Worm (Caenorhabditis elegans) whole organism, L1 larva: Measurements from ENCODE around the gene W06G6.17.

ENCODE experiments used
- Y116A8C.19 ChIP-seq: sonication (generic microtip); optimal IDR thresholded peaks from 2 replicates; lab custom pipeline; 2016; ENCODE audit warnings: missing compliant biosample characterization, missing genetic modification characterization, borderline replicate concordance
- aha-1 ChIP-seq: fragments of 150-350 bp; optimal IDR thresholded peaks from 2 replicates; lab custom pipeline; 2014; ENCODE audit warnings: missing biosample characterization, missing genetic modification characterization
- aly-2 ChIP-seq: fragments of 150-350 bp; optimal IDR thresholded peaks from 2 replicates; lab custom pipeline; 2014; ENCODE audit warnings: missing biosample characterization, missing genetic modification characterization
- blmp-1 ChIP-seq: fragments of 150-350 bp; optimal IDR thresholded peaks from 2 replicates; lab custom pipeline; 2014; ENCODE audit warnings: missing biosample characterization, missing genetic modification characterization
- ceh-88 ChIP-seq: fragments of 200-800 bp; sonication (Bioruptor generic); IDR thresholded peaks from 2 replicates; pipeline ENCODE4 v1.3.6; 2022; ENCODE audit warnings: missing genetic modification characterization, missing compliant biosample characterization
- ceh-90 ChIP-seq: sonication (generic microtip); optimal IDR thresholded peaks from 2 replicates; lab custom pipeline; 2016; ENCODE audit warnings: missing genetic modification characterization, missing compliant biosample characterization
- dsc-1 ChIP-seq: sonication (generic microtip); optimal IDR thresholded peaks from 2 replicates; lab custom pipeline; 2016; ENCODE audit warnings: mild to moderate bottlenecking, missing genetic modification characterization, missing compliant biosample characterization
- efl-1 ChIP-seq, 4 experiments: fragments of 150-350 bp; optimal IDR thresholded peaks in 3 of 4; peaks in 1 of 4; 1 replicate in 1 of 4; 2 replicates in 3 of 4; lab custom pipeline; 2014; ENCODE audit warnings: missing biosample characterization in 2 of 4, missing genetic modification characterization in 2 of 4, missing genetic modification reagents in 2 of 4
- egl-13 ChIP-seq: sonication (generic microtip); optimal IDR thresholded peaks from 2 replicates; lab custom pipeline; 2016; ENCODE audit warnings: missing genotype, missing genetic modification reagents, missing genetic modification characterization, missing compliant biosample characterization
- elt-2 ChIP-seq: sonication (generic microtip); optimal IDR thresholded peaks from 2 replicates; lab custom pipeline; 2016; ENCODE audit warnings: missing genetic modification characterization, mild to moderate bottlenecking, inconsistent platforms, missing compliant biosample characterization, missing genetic modification reagents
- elt-3 ChIP-seq, 6 experiments: fragments of 150-350 bp in 1 of 6; sonication (generic microtip); optimal IDR thresholded peaks; 2 replicates each; lab custom pipeline; 2017 to 2018; ENCODE audit warnings: missing biosample characterization in 6 of 6, missing genetic modification characterization in 6 of 6, inconsistent platforms in 1 of 6
- fkh-10 ChIP-seq: sonication (generic microtip); optimal IDR thresholded peaks from 2 replicates; lab custom pipeline; 2017; ENCODE audit warnings: missing biosample characterization, missing genetic modification reagents, missing genetic modification characterization
- fkh-4 ChIP-seq: sonication (generic microtip); optimal IDR thresholded peaks from 2 replicates; lab custom pipeline; 2016; ENCODE audit warnings: missing compliant biosample characterization, missing genetic modification characterization, borderline replicate concordance
- fkh-8 ChIP-seq: sonication (generic microtip); optimal IDR thresholded peaks from 2 replicates; lab custom pipeline; 2016; ENCODE audit warnings: mild to moderate bottlenecking, missing genetic modification characterization, missing compliant biosample characterization
- grh-1 ChIP-seq: fragments of 200-800 bp; sonication (Bioruptor generic); IDR thresholded peaks from 2 replicates; pipeline ENCODE4 v1.3.6; 2022; ENCODE audit warnings: missing genetic modification reagents, missing genetic modification characterization, missing compliant biosample characterization
- hlh-4 ChIP-seq: sonication (generic microtip); optimal IDR thresholded peaks from 2 replicates; lab custom pipeline; 2016; ENCODE audit warnings: mild to moderate bottlenecking, missing genetic modification characterization, missing compliant biosample characterization
- jun-1 ChIP-seq: fragments of 150-350 bp; optimal IDR thresholded peaks from 2 replicates; lab custom pipeline; 2014; ENCODE audit warnings: missing biosample characterization, missing genetic modification reagents, missing genetic modification characterization
- lin-35 ChIP-seq, 2 experiments: fragments of 150-350 bp; optimal IDR thresholded peaks; 2 replicates each; lab custom pipeline; 2014; ENCODE audit warnings: missing biosample characterization in 2 of 2, missing genetic modification characterization in 2 of 2, missing genetic modification reagents in 2 of 2
- lsy-2 ChIP-seq, 2 experiments: fragments of 150-350 bp; optimal IDR thresholded peaks; 2 replicates each; lab custom pipeline; 2014; ENCODE audit warnings: missing biosample characterization in 2 of 2, missing genetic modification characterization in 2 of 2
- mab-9 ChIP-seq: fragments of 200-800 bp; sonication (Bioruptor generic); IDR thresholded peaks from 2 replicates; pipeline ENCODE4 v1.3.6; 2022; ENCODE audit warnings: missing genetic modification reagents, missing genetic modification characterization, missing compliant biosample characterization
- mdl-1 ChIP-seq, 2 experiments: fragments of 150-350 bp; optimal IDR thresholded peaks; 2 replicates each; lab custom pipeline; 2014 to 2017; ENCODE audit warnings: missing biosample characterization in 2 of 2, missing genetic modification characterization in 2 of 2, inconsistent platforms in 1 of 2
- nhr-12 ChIP-seq: sonication (generic microtip); optimal IDR thresholded peaks from 2 replicates; lab custom pipeline; 2017; ENCODE audit warnings: missing biosample characterization, missing genetic modification characterization
- nhr-76 ChIP-seq: sonication (generic microtip); optimal IDR thresholded peaks from 2 replicates; lab custom pipeline; 2017; ENCODE audit warnings: missing biosample characterization, missing genetic modification characterization
- nhr-85 ChIP-seq: sonication (generic microtip); peaks from one replicate; lab custom pipeline; 2016; ENCODE audit warnings: missing genetic modification characterization, inconsistent platforms, missing compliant biosample characterization
- pax-3 ChIP-seq: fragments of 200-800 bp; sonication (Bioruptor generic); optimal IDR thresholded peaks from 2 replicates; lab custom pipeline; 2018; ENCODE audit warnings: mild to moderate bottlenecking, missing genetic modification characterization, moderate library complexity, missing compliant biosample characterization
- pqm-1 ChIP-seq: sonication (generic microtip); optimal IDR thresholded peaks from 3 replicates; lab custom pipeline; 2017; ENCODE audit warnings: missing biosample characterization, missing genetic modification characterization
- snpc-4 ChIP-seq: fragments of 150-350 bp; optimal IDR thresholded peaks from 2 replicates; lab custom pipeline; 2014; ENCODE audit warnings: missing biosample characterization, missing genetic modification characterization
- tbx-2 ChIP-seq: sonication (generic microtip); optimal IDR thresholded peaks from 2 replicates; lab custom pipeline; 2016; ENCODE audit warnings: missing genetic modification characterization, missing compliant biosample characterization
- tlp-1 ChIP-seq: fragments of 150-350 bp; optimal IDR thresholded peaks from 2 replicates; lab custom pipeline; 2014; ENCODE audit warnings: missing biosample characterization, missing genetic modification characterization
- unc-30 ChIP-seq: sonication (generic microtip); optimal IDR thresholded peaks from 2 replicates; lab custom pipeline; 2017; ENCODE audit warnings: missing biosample characterization, missing genetic modification characterization
- vab-15 ChIP-seq: sonication (generic microtip); optimal IDR thresholded peaks from 2 replicates; lab custom pipeline; 2017; ENCODE audit warnings: missing genotype, mild to moderate bottlenecking, missing genetic modification characterization, missing compliant biosample characterization
- zip-4 ChIP-seq: fragments of 200-800 bp; sonication (Bioruptor generic); optimal IDR thresholded peaks from 2 replicates; lab custom pipeline; 2018; ENCODE audit warnings: mild to moderate bottlenecking, missing genetic modification characterization, moderate library complexity, missing compliant biosample characterization
- ztf-11 ChIP-seq, 2 experiments: sonication (generic microtip); optimal IDR thresholded peaks; 2 replicates each; lab custom pipeline; 2016 to 2017; ENCODE audit warnings: missing genetic modification characterization in 2 of 2, missing biosample characterization in 1 of 2, missing compliant biosample characterization in 1 of 2

Gene W06G6.17

DNA sequence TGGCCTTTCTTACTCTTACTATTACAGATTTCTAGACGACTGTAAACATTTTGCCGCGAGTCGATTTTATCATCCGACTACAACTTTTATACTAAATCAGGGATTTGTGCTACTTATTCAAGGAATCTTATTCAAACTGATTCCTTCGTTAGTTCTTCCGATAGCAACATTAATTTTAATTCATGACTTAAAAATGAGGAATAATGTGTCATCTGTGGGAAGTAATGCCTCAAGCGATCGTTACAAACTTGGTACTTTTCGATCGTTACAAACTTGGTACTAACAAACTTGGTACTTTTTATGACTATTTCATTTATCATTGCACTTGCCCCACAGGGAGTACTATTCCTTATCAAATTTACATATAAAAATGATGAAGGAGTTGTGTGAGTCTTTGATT lies 27.6 kb downstream of the W06G6.17 start, which contains the start of gene Y70C5A.4:
Gene Y70C5A.4 (plus strand): TSS at position 301 of the 400 bp plus-strand sequence.
- TF ChIP-seq egl-13 (no peak), snpc-4 (no peak), unc-30 (tag; lab: Kevin White, UChicago) (no peak), aha-1 (tag; lab: Kevin White, UChicago) (no peak), pqm-1 (tag; lab: Kevin White, UChicago) (no peak), tbx-2 (tag; lab: Kevin White, UChicago) (no peak)

DNA sequence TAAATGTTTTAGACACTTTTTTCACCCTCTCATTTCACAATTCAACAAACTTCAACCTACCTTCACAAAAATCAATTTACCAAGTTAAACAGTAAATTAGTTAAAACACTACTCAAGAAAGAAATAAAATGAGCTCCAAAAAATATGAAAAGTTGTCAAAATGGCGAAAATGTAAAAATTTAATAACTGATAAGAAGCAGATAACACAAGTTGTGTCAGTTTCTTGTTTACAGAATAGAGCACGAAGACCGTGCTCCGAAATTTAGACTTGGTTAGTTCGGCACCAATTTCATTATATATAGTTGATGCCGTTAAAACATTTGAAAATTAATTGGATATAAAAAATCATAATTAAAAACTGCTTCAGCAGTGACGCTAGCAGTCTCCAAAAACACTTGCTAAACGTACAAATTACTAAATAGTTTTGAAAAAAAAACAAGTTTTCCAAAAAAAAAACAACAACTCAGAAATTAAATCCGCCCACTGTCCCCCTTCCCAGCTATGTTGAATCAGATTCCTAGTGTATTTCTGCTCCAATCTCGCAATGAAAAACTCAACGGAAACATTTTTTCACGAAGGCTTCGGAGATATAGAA lies 34.2 kb downstream of the W06G6.17 start, which contains the start of gene srw-54:
Gene srw-54 (plus strand): TSS at position 545 of the 595 bp plus-strand sequence.
- TF ChIP-seq fkh-4 (no peak), blmp-1 (no peak), fkh-10 (GFP tag; lab: Kevin White, UChicago) (no peak), nhr-76 (tag; lab: Kevin White, UChicago) (no peak), nhr-85 (tag; lab: Kevin White, UChicago) (no peak), ceh-90 (tag; lab: Kevin White, UChicago) (no peak), dsc-1 (tag; lab: Kevin White, UChicago) (no peak), efl-1 (optimal IDR thresholded peaks at IDR 0.05; lab: Kevin White, UChicago) (no peak), efl-1 (GFP tag; optimal IDR thresholded peaks at IDR 0.05 in 1 of 2; lab: Kevin White, UChicago) (peak in 1 of 2 experiments; percentile 39), aly-2 (no peak), elt-2 (tag; lab: Kevin White, UChicago) (peak; percentile 57), vab-15 (no peak), lsy-2 (tag; optimal IDR thresholded peaks at IDR 0.05; lab: Kevin White, UChicago) (no peak), lin-35 (GFP tag; optimal IDR thresholded peaks at IDR 0.05; lab: Kevin White, UChicago) (no peak), ceh-88 (GFP tag; lab: Robert Waterston, UW) (no peak), elt-3 (tag; optimal IDR thresholded peaks at IDR 0.05; lab: Kevin White, UChicago) (no peak), zip-4 (GFP tag; lab: Kevin White, UChicago) (no peak), mdl-1 (tag; optimal IDR thresholded peaks at IDR 0.05; lab: Kevin White, UChicago) (no peak)

DNA sequence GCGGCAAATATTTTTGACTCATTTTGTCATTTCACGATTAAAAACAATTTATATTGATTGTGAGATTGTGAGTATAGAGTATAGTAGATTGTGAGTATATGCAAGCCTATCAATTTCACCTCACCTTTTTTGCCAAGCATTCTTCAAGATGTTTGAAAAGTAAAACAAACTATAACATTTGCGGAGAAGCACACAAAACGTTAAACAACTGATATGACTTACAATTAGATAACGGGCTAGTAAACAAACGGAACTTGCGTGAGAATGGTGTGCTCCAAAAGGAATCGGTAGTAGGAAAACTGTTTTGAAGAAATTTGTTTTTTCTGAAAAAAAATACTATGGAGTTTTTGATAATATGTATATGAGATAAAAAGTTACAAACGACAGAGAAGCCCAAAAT lies 35.0 kb downstream of the W06G6.17 start:
- TF ChIP-seq grh-1 (no peak), fkh-8 (tag; lab: Kevin White, UChicago) (no peak), tbx-2 (tag; lab: Kevin White, UChicago) (no peak), lin-35 (GFP tag; optimal IDR thresholded peaks at IDR 0.05; lab: Kevin White, UChicago) (peak in 1 of 2 experiments; percentile 4), mab-9 (GFP tag; lab: Robert Waterston, UW) (no peak), efl-1 (optimal IDR thresholded peaks at IDR 0.05; lab: Kevin White, UChicago) (no peak), efl-1 (GFP tag; optimal IDR thresholded peaks at IDR 0.05 in 1 of 2; lab: Kevin White, UChicago) (no peak), elt-2 (tag; lab: Kevin White, UChicago) (peak; percentile 81), nhr-12 (tag; lab: Kevin White, UChicago) (no peak), jun-1 (peak; percentile 46), blmp-1 (no peak)

DNA sequence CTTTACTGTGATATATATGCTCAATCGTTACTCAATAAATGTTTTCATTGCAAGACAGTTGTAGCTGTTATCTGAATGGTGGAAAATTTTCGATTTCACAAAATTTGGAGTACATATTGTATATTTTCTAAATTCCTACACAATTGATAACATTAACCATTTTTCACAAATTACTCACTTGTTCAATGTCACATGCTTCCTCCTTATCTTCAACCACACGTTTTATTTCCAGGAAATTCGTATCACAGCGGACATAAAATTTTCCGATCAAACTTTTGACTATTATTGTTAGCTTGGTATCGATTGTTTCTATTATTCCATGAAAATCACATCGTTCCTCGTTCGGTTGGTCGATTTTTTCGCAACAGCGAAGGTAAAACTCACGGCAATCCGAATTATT lies 36.6 kb downstream of the W06G6.17 start:
- TF ChIP-seq jun-1: peak; percentile 42
- TF ChIP-seq Y116A8C.19 (tag; lab: Kevin White, UChicago): no peak
- peak; percentile 73 for TF ChIP-seq elt-2 (tag; lab: Kevin White, UChicago)

DNA sequence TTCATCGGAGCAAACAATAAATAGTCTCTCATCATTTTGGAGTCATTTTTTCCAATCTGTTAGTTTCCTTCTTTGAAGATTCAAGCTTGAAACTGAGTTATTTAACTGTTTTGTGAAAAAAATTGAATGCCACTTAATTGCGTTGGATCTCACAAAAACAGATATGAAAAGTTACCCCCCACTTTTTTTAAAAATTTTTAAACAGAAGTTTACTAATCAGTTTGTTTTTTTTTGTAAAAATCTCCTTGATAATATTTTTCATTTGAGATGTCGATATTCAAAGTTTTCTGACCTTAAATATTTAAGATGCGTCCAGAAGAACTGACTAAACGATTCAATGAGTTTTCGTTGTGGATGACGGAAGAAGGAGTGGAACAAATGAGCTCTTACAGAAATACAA lies 38.7 kb downstream of the W06G6.17 start, which contains the start of gene Y32B12C.1:
Gene Y32B12C.1 (plus strand): TSS at position 301 of the 400 bp plus-strand sequence.
- TF ChIP-seq ceh-88 (GFP tag; lab: Robert Waterston, UW) (no peak), elt-3 (tag; optimal IDR thresholded peaks at IDR 0.05; lab: Kevin White, UChicago) (no peak), elt-2 (tag; lab: Kevin White, UChicago) (no peak), tlp-1 (no peak), pax-3 (tag; lab: Kevin White, UChicago) (no peak), ztf-11 (tag; optimal IDR thresholded peaks at IDR 0.05; lab: Kevin White, UChicago) (no peak), nhr-12 (tag; lab: Kevin White, UChicago) (no peak), hlh-4 (tag; lab: Kevin White, UChicago) (no peak), jun-1 (no peak), mdl-1 (tag; optimal IDR thresholded peaks at IDR 0.05; lab: Kevin White, UChicago) (no peak)
